Fruit fly (Drosophila melanogaster) whole organism, wandering third instar larva: ENCODE data around the gene CG17819.
A peak's percentile ranks its signal among the peaks of the same experiment; 100 is the strongest.

ENCODE experiments used
- Abd-B ChIP-seq: fragments of >200 bp; optimal IDR thresholded peaks from 2 replicates; lab custom pipeline; 2017; ENCODE audit warnings: missing biosample characterization, missing genetic modification characterization
- CG9705 ChIP-seq: fragments of 200-800 bp; sonication (Bioruptor generic); optimal IDR thresholded peaks from 2 replicates; lab custom pipeline; 2018; ENCODE audit warnings: missing biosample characterization, mild to moderate bottlenecking, missing genetic modification characterization
- CrebA ChIP-seq: fragments of 200-800 bp; sonication (Bioruptor generic); optimal IDR thresholded peaks from 2 replicates; lab custom pipeline; 2016; ENCODE audit warnings: missing biosample characterization, mild to moderate bottlenecking, missing genetic modification characterization, borderline replicate concordance
- Mio ChIP-seq: sonication (Bioruptor generic); optimal IDR thresholded peaks from 2 replicates; lab custom pipeline; 2016; ENCODE audit warnings: missing biosample characterization, missing genetic modification characterization
- Myc ChIP-seq: fragments of >200 bp; optimal IDR thresholded peaks from 2 replicates; lab custom pipeline; 2017
- brk ChIP-seq: fragments of 200-800 bp; sonication (Bioruptor generic); optimal IDR thresholded peaks from 2 replicates; lab custom pipeline; 2016; ENCODE audit warnings: missing biosample characterization, mild to moderate bottlenecking, missing genetic modification characterization
- dl ChIP-seq, 2 experiments: fragments of 175-275, 200-275 bp in 1 of 2; fragments of 200-275 bp in 1 of 2; sonication (Bioruptor generic); optimal IDR thresholded peaks; lab custom pipeline; 2018; ENCODE audit warnings: mild to moderate bottlenecking in 2 of 2, missing biosample characterization in 2 of 2, missing genetic modification characterization in 2 of 2, moderate library complexity in 2 of 2; ENCODE audit not compliant: partially characterized antibody in 2 of 2, insufficient read depth in 1 of 2
- dmrt93B ChIP-seq: fragments of 200-800 bp; sonication (Bioruptor generic); optimal IDR thresholded peaks from 2 replicates; lab custom pipeline; 2018; ENCODE audit warnings: missing biosample characterization, mild to moderate bottlenecking, missing genetic modification characterization
- dsf ChIP-seq: sonication (Bioruptor generic); optimal IDR thresholded peaks from 2 replicates; lab custom pipeline; 2016; ENCODE audit warnings: missing biosample characterization, missing genetic modification characterization, borderline replicate concordance
- ey ChIP-seq: fragments of 200-800 bp; sonication (Bioruptor generic); optimal IDR thresholded peaks from 2 replicates; lab custom pipeline; 2016; ENCODE audit warnings: missing biosample characterization, missing genetic modification characterization
- psq ChIP-seq: fragments of 200-800 bp; sonication (Bioruptor generic); optimal IDR thresholded peaks from 3 replicates; lab custom pipeline; 2017; ENCODE audit warnings: missing biosample characterization, mild to moderate bottlenecking, missing genetic modification characterization, moderate library complexity
- sv ChIP-seq: fragments of 200-800 bp; sonication (Bioruptor generic); optimal IDR thresholded peaks from 3 replicates; lab custom pipeline; 2016; ENCODE audit warnings: missing biosample characterization, missing genetic modification characterization
- tai ChIP-seq: sonication (Bioruptor generic); optimal IDR thresholded peaks from 2 replicates; lab custom pipeline; 2016; ENCODE audit warnings: missing biosample characterization, missing genetic modification characterization
- usp ChIP-seq: fragments of >200 bp; optimal IDR thresholded peaks from 2 replicates; lab custom pipeline; 2017; ENCODE audit warnings: missing biosample characterization, missing genetic modification characterization

dm6 chr3R:21848987-21849442, 36.3 kb downstream of the CG17819 start:
- peak; percentile 82 for TF ChIP-seq brk (GFP tag; lab: Kevin White, UChicago)
- TF ChIP-seq CrebA (GFP tag; lab: Kevin White, UChicago) = no peak
- peak; percentile 95 for TF ChIP-seq dmrt93B (GFP tag; lab: Kevin White, UChicago)
- TF ChIP-seq ey (GFP tag; lab: Kevin White, UChicago) = peak; percentile 95
- TF ChIP-seq sv (GFP tag; lab: Kevin White, UChicago) = peak; percentile 31
- no peak for TF ChIP-seq Mio (GFP tag; lab: Kevin White, UChicago)
- peak; percentile 93 for TF ChIP-seq psq
- peak; percentile 91 for TF ChIP-seq CG9705
- TF ChIP-seq Myc = no peak
- TF ChIP-seq usp (GFP tag; lab: Kevin White, UChicago) = no peak
- TF ChIP-seq dsf (GFP tag; lab: Kevin White, UChicago) = peak; percentile 71
- TF ChIP-seq dl (GFP tag; optimal IDR thresholded peaks at IDR 0.05; lab: Kevin White, UChicago; ENCODE audit: insufficient read depth in 1 of 2, partially characterized antibody in 2 of 2) = no peak
- TF ChIP-seq tai (GFP tag; lab: Kevin White, UChicago) = peak; percentile 82
- TF ChIP-seq Abd-B = no peak
